Worm (Caenorhabditis elegans): ENCODE results near the gene cest-10.

- no peak for TF ChIP-seq tbx-37 (GFP tag; conservative IDR thresholded peaks at IDR 0.05)
- no peak for TF ChIP-seq tra-4 (tag; optimal IDR thresholded peaks at IDR 0.05)
- TF ChIP-seq ama-1 (optimal IDR thresholded peaks at IDR 0.05), result no peak
- no peak for TF ChIP-seq flt-1 (GFP tag; IDR thresholded peaks at IDR 0.05)
- no peak for TF ChIP-seq ceh-36 (tag; optimal IDR thresholded peaks at IDR 0.05)
- no peak for TF ChIP-seq sea-1 (GFP tag; conservative IDR thresholded peaks at IDR 0.05)
- no peak for TF ChIP-seq aly-1 (tag; optimal IDR thresholded peaks at IDR 0.05)
- TF ChIP-seq tbx-11 (GFP tag; IDR thresholded peaks at IDR 0.05), result no peak
- TF ChIP-seq pes-1 (GFP tag; IDR thresholded peaks at IDR 0.05), result no peak
Observed at ce11 chrIV:7165723-7166122, 14.6 kb upstream of the cest-10 start, which contains the start of gene rpc-1.
